Fruit fly (Drosophila melanogaster): ENCODE measurements around the gene CG33325.

CG33325 gene

DNA sequence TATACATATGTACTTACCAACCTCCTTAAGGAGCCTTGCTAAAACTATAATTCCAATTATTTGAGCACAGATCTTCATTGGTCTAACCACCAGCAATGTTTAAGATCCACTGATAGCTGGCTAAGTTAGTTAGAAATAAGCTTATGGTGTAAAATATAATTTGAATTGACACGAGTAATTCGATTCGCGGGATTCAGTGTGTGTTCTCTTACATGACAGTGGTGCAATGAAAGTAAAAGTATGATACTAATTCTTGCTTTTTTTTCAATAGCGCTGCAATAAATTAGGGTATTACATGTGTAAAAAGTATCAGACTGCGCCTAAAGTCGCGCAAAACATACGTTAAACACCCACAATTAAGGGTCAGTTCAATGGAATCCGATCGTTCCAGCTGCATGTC lies at the start of gene CG33325:
CG33325 (minus strand) TSS at position 101 of the 400 bp plus-strand sequence.
- TF ChIP-seq Pif1A (GFP tag; optimal IDR thresholded peaks at IDR 0.05) (no peak), gl (tag; optimal IDR thresholded peaks at IDR 0.05) (no peak), CG34367 (tag; optimal IDR thresholded peaks at IDR 0.05) (no peak), CG9948 (tag; optimal IDR thresholded peaks at IDR 0.05) (no peak), CG8159 (tag; optimal IDR thresholded peaks at IDR 0.05) (no peak), Ets98B (GFP tag; IDR thresholded peaks at IDR 0.05) (no peak), CG10348 (GFP tag; IDR thresholded peaks at IDR 0.05) (no peak), CG12605 (GFP tag; IDR thresholded peaks at IDR 0.05) (no peak), D1 (tag; optimal IDR thresholded peaks at IDR 0.05) (no peak), CG32121 (GFP tag; IDR thresholded peaks at IDR 0.05) (no peak), Snoo (tag; optimal IDR thresholded peaks at IDR 0.05) (no peak), Pif1B (GFP tag; optimal IDR thresholded peaks at IDR 0.05) (no peak), CG14655 (GFP tag; optimal IDR thresholded peaks at IDR 0.05) (no peak), CG4496 (GFP tag; IDR thresholded peaks at IDR 0.05) (no peak), CG15710 (tag; optimal IDR thresholded peaks at IDR 0.05) (no peak), CG13204 (GFP tag; optimal IDR thresholded peaks at IDR 0.05) (no peak), EcR (GFP tag; optimal IDR thresholded peaks at IDR 0.05) (no peak)

DNA sequence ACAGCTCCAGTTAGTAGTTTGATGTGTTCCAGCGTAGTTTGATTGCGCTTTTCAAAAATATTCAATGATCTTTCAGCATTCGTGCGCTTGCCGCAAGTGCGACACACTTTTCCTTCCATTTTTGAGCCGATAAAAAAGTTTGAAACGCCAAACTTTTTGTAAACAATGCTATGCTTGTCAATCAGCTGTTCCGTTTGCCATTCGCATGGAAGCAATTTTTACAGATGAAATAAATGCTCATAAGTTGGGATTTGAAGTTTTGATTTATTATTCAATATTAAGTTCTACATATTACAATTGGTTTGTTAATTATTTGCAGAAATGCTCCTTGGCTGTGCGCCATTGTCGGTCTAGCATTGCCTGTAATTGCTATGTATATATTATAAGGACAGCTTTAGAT lies 49.7 kb upstream of the CG33325 start, which contains the start of gene ranshi:
ranshi (minus strand) TSS at position 152 of the 400 bp plus-strand sequence.
- TF ChIP-seq EcR (GFP tag; optimal IDR thresholded peaks at IDR 0.05) = no peak
- TF ChIP-seq rn (GFP tag; IDR thresholded peaks at IDR 0.05) = no peak
- TF ChIP-seq D1 (tag; optimal IDR thresholded peaks at IDR 0.05) = no peak
- no peak for TF ChIP-seq gl (tag; optimal IDR thresholded peaks at IDR 0.05)
- no peak for TF ChIP-seq CG8301 (tag; optimal IDR thresholded peaks at IDR 0.05)
- TF ChIP-seq CG8159 (tag; optimal IDR thresholded peaks at IDR 0.05) = no peak
- no peak for TF ChIP-seq CG14655 (GFP tag; optimal IDR thresholded peaks at IDR 0.05)
- TF ChIP-seq Pif1A (GFP tag; optimal IDR thresholded peaks at IDR 0.05) = no peak
- no peak for TF ChIP-seq CG17806 (tag; optimal IDR thresholded peaks at IDR 0.05)
- no peak for TF ChIP-seq CG12605 (GFP tag; IDR thresholded peaks at IDR 0.05)
- no peak for TF ChIP-seq CG4496 (GFP tag; IDR thresholded peaks at IDR 0.05)
- TF ChIP-seq CG15710 (tag; optimal IDR thresholded peaks at IDR 0.05) = no peak
- no peak for TF ChIP-seq Pif1B (GFP tag; optimal IDR thresholded peaks at IDR 0.05)

- TF ChIP-seq CG8159 (tag; optimal IDR thresholded peaks at IDR 0.05) (no peak), CG13204 (GFP tag; optimal IDR thresholded peaks at IDR 0.05) (no peak), CG9948 (tag; optimal IDR thresholded peaks at IDR 0.05) (no peak), CG4496 (GFP tag; IDR thresholded peaks at IDR 0.05) (no peak), CG14655 (GFP tag; optimal IDR thresholded peaks at IDR 0.05) (no peak), fd96Ca (GFP tag; IDR thresholded peaks at IDR 0.05) (no peak), Pif1A (GFP tag; optimal IDR thresholded peaks at IDR 0.05) (no peak), CG8301 (tag; optimal IDR thresholded peaks at IDR 0.05) (no peak), CG32121 (GFP tag; IDR thresholded peaks at IDR 0.05) (no peak), CG12605 (GFP tag; IDR thresholded peaks at IDR 0.05) (no peak), Ets98B (GFP tag; IDR thresholded peaks at IDR 0.05) (no peak), CG17806 (tag; optimal IDR thresholded peaks at IDR 0.05) (no peak), gl (tag; optimal IDR thresholded peaks at IDR 0.05) (no peak), Pif1B (GFP tag; optimal IDR thresholded peaks at IDR 0.05) (no peak), CG34367 (tag; optimal IDR thresholded peaks at IDR 0.05) (no peak), CG15710 (tag; optimal IDR thresholded peaks at IDR 0.05) (no peak), EcR (GFP tag; optimal IDR thresholded peaks at IDR 0.05) (no peak), rn (GFP tag; IDR thresholded peaks at IDR 0.05) (no peak)
Observed at dm6 chr3R:8726632-8727031, 46.8 kb upstream of the CG33325 start, which contains the start of gene CG8159. Gene CG8159, plus strand, starts transcription at chr3R:8726854.

DNA sequence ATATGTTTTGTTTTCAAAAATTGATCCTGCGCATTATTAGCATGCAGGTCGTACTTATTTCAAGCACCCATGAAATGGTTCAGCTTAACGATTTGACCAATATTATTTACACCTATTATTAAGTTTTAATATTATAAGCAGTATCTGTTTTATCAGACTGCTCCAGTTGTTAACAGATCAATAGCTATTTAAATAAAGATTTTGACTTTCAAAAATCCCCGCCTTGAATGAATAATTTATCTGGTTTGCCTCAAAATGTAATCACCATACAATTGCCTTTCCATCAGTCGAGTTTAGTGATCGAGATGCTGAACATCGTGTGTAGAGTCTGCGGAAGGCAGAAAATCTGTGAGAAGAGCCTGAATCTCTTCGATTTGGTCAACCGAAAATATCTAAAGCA lies 45.3 kb upstream of the CG33325 start, which contains the start of gene ouib:
ouib (plus strand) TSS at position 301 of the 400 bp plus-strand sequence.
- no peak for TF ChIP-seq CG12605 (GFP tag; IDR thresholded peaks at IDR 0.05)
- TF ChIP-seq fd96Ca (GFP tag; IDR thresholded peaks at IDR 0.05) = no peak
- TF ChIP-seq CG17806 (tag; optimal IDR thresholded peaks at IDR 0.05) = no peak
- TF ChIP-seq CG14655 (GFP tag; optimal IDR thresholded peaks at IDR 0.05) = no peak
- TF ChIP-seq CG8301 (tag; optimal IDR thresholded peaks at IDR 0.05) = no peak
- no peak for TF ChIP-seq CG13204 (GFP tag; optimal IDR thresholded peaks at IDR 0.05)
- no peak for TF ChIP-seq CG4496 (GFP tag; IDR thresholded peaks at IDR 0.05)
- no peak for TF ChIP-seq EcR (GFP tag; optimal IDR thresholded peaks at IDR 0.05)
- TF ChIP-seq Ets98B (GFP tag; IDR thresholded peaks at IDR 0.05) = no peak
- no peak for TF ChIP-seq Pif1A (GFP tag; optimal IDR thresholded peaks at IDR 0.05)
- TF ChIP-seq CG32121 (GFP tag; IDR thresholded peaks at IDR 0.05) = no peak
- no peak for TF ChIP-seq D1 (tag; optimal IDR thresholded peaks at IDR 0.05)
- no peak for TF ChIP-seq rn (GFP tag; IDR thresholded peaks at IDR 0.05)
- no peak for TF ChIP-seq CG9948 (tag; optimal IDR thresholded peaks at IDR 0.05)
- TF ChIP-seq CG34367 (tag; optimal IDR thresholded peaks at IDR 0.05) = no peak
- TF ChIP-seq CG8159 (tag; optimal IDR thresholded peaks at IDR 0.05) = no peak
- no peak for TF ChIP-seq gl (tag; optimal IDR thresholded peaks at IDR 0.05)
- TF ChIP-seq CG15710 (tag; optimal IDR thresholded peaks at IDR 0.05) = no peak
- TF ChIP-seq CG10348 (GFP tag; IDR thresholded peaks at IDR 0.05) = no peak

dm6 chr3R:8722962-8723548 lies 43.2 kb upstream of the CG33325 start, which contains the start of gene nom:
Gene nom, plus strand, starts transcription at chr3R:8723174.
- no peak for TF ChIP-seq CG34367 (tag; optimal IDR thresholded peaks at IDR 0.05)
- TF ChIP-seq CG32121 (GFP tag; IDR thresholded peaks at IDR 0.05) = no peak
- no peak for TF ChIP-seq Pif1A (GFP tag; optimal IDR thresholded peaks at IDR 0.05)
- TF ChIP-seq CG4496 (GFP tag; IDR thresholded peaks at IDR 0.05) = no peak
- no peak for TF ChIP-seq CG15710 (tag; optimal IDR thresholded peaks at IDR 0.05)
- TF ChIP-seq CG12605 (GFP tag; IDR thresholded peaks at IDR 0.05) = no peak
- TF ChIP-seq CG17806 (tag; optimal IDR thresholded peaks at IDR 0.05) = no peak
- no peak for TF ChIP-seq CG14655 (GFP tag; optimal IDR thresholded peaks at IDR 0.05)
- no peak for TF ChIP-seq rn (GFP tag; IDR thresholded peaks at IDR 0.05)
- TF ChIP-seq D1 (tag; optimal IDR thresholded peaks at IDR 0.05) = no peak
- TF ChIP-seq CG8301 (tag; optimal IDR thresholded peaks at IDR 0.05) = no peak

All from whole organism, pupa.